Worm (Caenorhabditis elegans) whole organism, L1 larva: ENCODE measurements around the gene E02H1.6.

ENCODE experiments used
- C04F5.9 ChIP-seq: sonication (generic microtip); optimal IDR thresholded peaks from 2 replicates; lab custom pipeline; 2016; ENCODE audit warnings: missing genetic modification characterization, missing compliant biosample characterization
- ama-1 ChIP-seq: fragments of 150-350 bp; optimal IDR thresholded peaks from 2 replicates; lab custom pipeline; 2014
- blmp-1 ChIP-seq: fragments of 150-350 bp; optimal IDR thresholded peaks from 2 replicates; lab custom pipeline; 2014; ENCODE audit warnings: missing biosample characterization, missing genetic modification characterization
- ceh-90 ChIP-seq: sonication (generic microtip); optimal IDR thresholded peaks from 2 replicates; lab custom pipeline; 2016; ENCODE audit warnings: missing genetic modification characterization, missing compliant biosample characterization
- fkh-10 ChIP-seq: sonication (generic microtip); optimal IDR thresholded peaks from 2 replicates; lab custom pipeline; 2017; ENCODE audit warnings: missing biosample characterization, missing genetic modification reagents, missing genetic modification characterization
- lin-13 ChIP-seq: fragments of 150-350 bp; optimal IDR thresholded peaks from 2 replicates; lab custom pipeline; 2014; ENCODE audit warnings: missing biosample characterization, missing genetic modification reagents, missing genetic modification characterization
- lir-3 ChIP-seq: sonication (generic microtip); optimal IDR thresholded peaks from 2 replicates; lab custom pipeline; 2016; ENCODE audit warnings: mild to moderate bottlenecking, missing genetic modification characterization, moderate library complexity, missing compliant biosample characterization; ENCODE audit not compliant: poor library complexity
- mdl-1 ChIP-seq, 2 experiments: fragments of 150-350 bp; optimal IDR thresholded peaks; 2 replicates each; lab custom pipeline; 2014 to 2017; ENCODE audit warnings: missing biosample characterization in 2 of 2, missing genetic modification characterization in 2 of 2, inconsistent platforms in 1 of 2
- nhr-11 ChIP-seq: fragments of 150-350 bp; optimal IDR thresholded peaks from 2 replicates; lab custom pipeline; 2014; ENCODE audit warnings: missing biosample characterization, missing genetic modification characterization
- pqm-1 ChIP-seq: sonication (generic microtip); optimal IDR thresholded peaks from 3 replicates; lab custom pipeline; 2017; ENCODE audit warnings: missing biosample characterization, missing genetic modification characterization
- snpc-4 ChIP-seq: fragments of 150-350 bp; optimal IDR thresholded peaks from 2 replicates; lab custom pipeline; 2014; ENCODE audit warnings: missing biosample characterization, missing genetic modification characterization
- sox-4 ChIP-seq: sonication (generic microtip); optimal IDR thresholded peaks from 2 replicates; lab custom pipeline; 2016; ENCODE audit warnings: missing genetic modification characterization, missing compliant biosample characterization
- unc-62 ChIP-seq: fragments of 150-350 bp; optimal IDR thresholded peaks from 2 replicates; lab custom pipeline; 2014; ENCODE audit warnings: missing biosample characterization, missing genetic modification reagents, missing genetic modification characterization

DNA sequence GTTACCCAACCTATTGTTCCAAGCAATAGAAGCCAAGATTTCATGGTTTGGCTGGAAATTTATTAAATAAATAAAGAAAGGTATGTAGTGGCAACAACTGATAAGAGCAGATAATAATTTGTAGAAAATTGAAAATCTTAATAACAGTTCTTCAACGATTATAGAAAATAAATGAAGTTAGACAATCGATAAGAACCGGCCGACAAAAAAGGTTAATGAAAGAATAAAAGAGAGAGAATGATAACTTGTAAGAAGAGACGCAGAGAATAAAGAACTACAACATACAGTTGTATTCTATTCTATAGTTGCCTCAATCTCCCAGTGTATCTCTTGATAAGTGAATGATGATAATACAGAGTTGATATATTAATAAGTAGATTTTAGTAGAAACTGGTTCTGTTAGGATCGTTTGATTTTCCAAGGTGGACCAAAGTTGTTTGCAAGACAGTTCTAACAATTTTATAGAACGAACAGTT lies 9.7 kb upstream of the E02H1.6 start, which contains the start of gene ugt-58:
- TF ChIP-seq fkh-10 (no peak), pqm-1 (tag; lab: Kevin White, UChicago) (no peak), nhr-11 (tag; lab: Kevin White, UChicago) (no peak), ama-1 (lab: Kevin White, UChicago) (no peak), mdl-1 (tag; optimal IDR thresholded peaks at IDR 0.05; lab: Kevin White, UChicago) (no peak), sox-4 (tag; lab: Kevin White, UChicago) (no peak), C04F5.9 (tag; lab: Kevin White, UChicago) (no peak), blmp-1 (tag; lab: Kevin White, UChicago) (peak; percentile 23), lin-13 (GFP tag; lab: Kevin White, UChicago) (no peak), ceh-90 (tag; lab: Kevin White, UChicago) (no peak), snpc-4 (tag; lab: Kevin White, UChicago) (no peak), lir-3 (tag; lab: Kevin White, UChicago) (no peak), unc-62 (GFP tag; lab: Kevin White, UChicago) (no peak)
